Fruit fly (Drosophila melanogaster) whole organism, adult: ENCODE data around the gene Clic.
A peak's percentile ranks its signal among the peaks of the same experiment; 100 is the strongest.

Source experiments
- CG33017 ChIP-seq: fragments of 200-800 bp; sonication (Bioruptor generic); optimal IDR thresholded peaks from 2 replicates; lab custom pipeline; 2018; ENCODE audit warnings: missing biosample characterization, mild to moderate bottlenecking, missing genetic modification characterization, moderate library complexity
- ovo ChIP-seq: fragments of 200-800 bp; sonication (Bioruptor generic); optimal IDR thresholded peaks from 2 replicates; lab custom pipeline; 2016; ENCODE audit warnings: missing biosample characterization, missing genetic modification characterization
- tj ChIP-seq: fragments of 200-800 bp; sonication (Bioruptor generic); optimal IDR thresholded peaks from 3 replicates; lab custom pipeline; 2017; ENCODE audit warnings: missing biosample characterization, mild to moderate bottlenecking, missing genetic modification characterization, moderate library complexity

dm6 chrX:13766495-13766894 is 55.6 kb downstream of the Clic start:
- no peak for TF ChIP-seq ovo
- peak; percentile 92 for TF ChIP-seq tj (GFP tag; lab: Kevin White, UChicago)
- no peak for TF ChIP-seq CG33017 (tag; lab: Kevin White, UChicago)
